Worm (Caenorhabditis elegans) whole organism, young adult: Measurements from ENCODE around the gene R05A10.1.

Experiments used
- B0035.1 ChIP-seq: sonication (generic microtip); optimal IDR thresholded peaks from 2 replicates; lab custom pipeline; 2016; ENCODE audit warnings: missing genetic modification characterization, mild to moderate bottlenecking, missing compliant biosample characterization, missing genotype, missing genetic modification reagents
- B0336.3 ChIP-seq: fragments of 200-800 bp; sonication (Bioruptor generic); IDR thresholded peaks from 2 replicates; pipeline ENCODE4 v1.3.6; 2022; ENCODE audit warnings: missing genetic modification characterization, missing compliant biosample characterization
- C06A6.2 ChIP-seq: fragments of 200-800 bp; sonication (Bioruptor generic); conservative IDR thresholded peaks from 2 replicates; pipeline ENCODE4 v1.3.6; 2022; ENCODE audit warnings: missing genetic modification characterization, missing compliant biosample characterization
- D2030.7 ChIP-seq: fragments of 200-800 bp; sonication (Bioruptor generic); IDR thresholded peaks from 2 replicates; pipeline ENCODE4 v1.3.6; 2022; ENCODE audit warnings: missing genetic modification reagents, missing genetic modification characterization, missing compliant biosample characterization
- F23B12.7 ChIP-seq: sonication (generic microtip); optimal IDR thresholded peaks from 2 replicates; lab custom pipeline; 2017; ENCODE audit warnings: missing genetic modification characterization, mild to moderate bottlenecking, missing compliant biosample characterization, antibody characterized with exemption, moderate library complexity; ENCODE audit not compliant: insufficient read depth
- F33H1.4 ChIP-seq: fragments of 200-800 bp; sonication (Bioruptor generic); IDR thresholded peaks from 2 replicates; pipeline ENCODE4 v1.3.6; 2022; ENCODE audit warnings: missing genetic modification reagents, missing genetic modification characterization, missing compliant biosample characterization
- F52B5.7 ChIP-seq: sonication (generic microtip); optimal IDR thresholded peaks from 2 replicates; lab custom pipeline; 2016; ENCODE audit warnings: mild to moderate bottlenecking, missing genetic modification characterization, missing compliant biosample characterization
- F55B11.4 ChIP-seq: sonication (generic microtip); optimal IDR thresholded peaks from 2 replicates; lab custom pipeline; 2016; ENCODE audit warnings: missing compliant biosample characterization, missing genetic modification characterization, borderline replicate concordance; ENCODE audit not compliant: insufficient read depth
- F57A8.1 ChIP-seq: fragments of 200-800 bp; sonication (Bioruptor generic); optimal IDR thresholded peaks from 2 replicates; lab custom pipeline; 2018; ENCODE audit warnings: mild to moderate bottlenecking, missing genetic modification characterization, moderate library complexity, missing compliant biosample characterization
- T07F8.4 ChIP-seq: sonication (generic microtip); optimal IDR thresholded peaks from 2 replicates; lab custom pipeline; 2016; ENCODE audit warnings: mild to moderate bottlenecking, missing genetic modification characterization, moderate library complexity, missing compliant biosample characterization
- T26A5.8 ChIP-seq: sonication (generic microtip); optimal IDR thresholded peaks from 2 replicates; lab custom pipeline; 2016; ENCODE audit warnings: missing genetic modification characterization, missing compliant biosample characterization
- Y53G8AR.9 ChIP-seq: fragments of 200-800 bp; sonication (Bioruptor generic); conservative IDR thresholded peaks from 2 replicates; pipeline ENCODE4 v1.3.6; 2022; ENCODE audit warnings: missing genetic modification reagents, missing genetic modification characterization, missing compliant biosample characterization
- Y56A3A.18 ChIP-seq: fragments of 200-800 bp; sonication (Bioruptor generic); IDR thresholded peaks from 2 replicates; pipeline ENCODE4 v1.3.6; 2022; ENCODE audit warnings: missing genetic modification reagents, missing genetic modification characterization, missing compliant biosample characterization
- Y79H2A.3 ChIP-seq: fragments of 200-800 bp; sonication (Bioruptor generic); conservative IDR thresholded peaks from 2 replicates; pipeline ENCODE4 v1.3.6; 2022; ENCODE audit warnings: missing genetic modification reagents, missing genetic modification characterization, missing compliant biosample characterization
- Y95B8A.8 ChIP-seq: fragments of 200-800 bp; sonication (Bioruptor generic); IDR thresholded peaks from 2 replicates; pipeline ENCODE4 v1.3.6; 2022; ENCODE audit warnings: missing genetic modification reagents, missing genetic modification characterization, missing compliant biosample characterization
- akir-1 ChIP-seq: fragments of 200-800 bp; sonication (Bioruptor generic); optimal IDR thresholded peaks from 2 replicates; lab custom pipeline; 2018; ENCODE audit warnings: mild to moderate bottlenecking, missing genetic modification characterization, moderate library complexity, missing compliant biosample characterization
- aptf-2 ChIP-seq: fragments of 200-800 bp; sonication (Bioruptor generic); conservative IDR thresholded peaks from 2 replicates; pipeline ENCODE4 v1.3.6; 2022; ENCODE audit warnings: missing genetic modification reagents, missing genetic modification characterization, missing compliant biosample characterization
- athp-1 ChIP-seq: sonication (generic microtip); optimal IDR thresholded peaks from 2 replicates; lab custom pipeline; 2017; ENCODE audit warnings: mild to moderate bottlenecking, missing genetic modification characterization, missing compliant biosample characterization
- bed-1 ChIP-seq: fragments of 200-800 bp; sonication (Bioruptor generic); IDR thresholded peaks from 2 replicates; pipeline ENCODE4 v1.3.6; 2022; ENCODE audit warnings: missing genetic modification reagents, missing genetic modification characterization, missing compliant biosample characterization
- cebp-1 ChIP-seq, 2 experiments: fragments of 200-800 bp in 1 of 2; sonication (Bioruptor generic) in 1 of 2; sonication (generic microtip) in 1 of 2; IDR thresholded peaks in 1 of 2; optimal IDR thresholded peaks in 1 of 2; 2 replicates each; pipeline versions ENCODE4 v1.3.6 to Lab custom; 2017 to 2022; ENCODE audit warnings: missing compliant biosample characterization in 2 of 2, missing genetic modification characterization in 2 of 2, mild to moderate bottlenecking in 1 of 2, missing genetic modification reagents in 1 of 2, moderate library complexity in 1 of 2
- ceh-40 ChIP-seq: fragments of 200-800 bp; sonication (Bioruptor generic); IDR thresholded peaks from 2 replicates; pipeline ENCODE4 v1.3.6; 2022; ENCODE audit warnings: missing genetic modification characterization, missing compliant biosample characterization
- chd-7 ChIP-seq: sonication (generic microtip); optimal IDR thresholded peaks from 2 replicates; lab custom pipeline; 2016; ENCODE audit warnings: mild to moderate bottlenecking, missing genetic modification characterization, moderate library complexity, missing compliant biosample characterization
- ets-4 ChIP-seq: fragments of 200-800 bp; sonication (Bioruptor generic); optimal IDR thresholded peaks from 2 replicates; lab custom pipeline; 2018; ENCODE audit warnings: mild to moderate bottlenecking, missing genetic modification characterization, missing compliant biosample characterization
- hlh-12 ChIP-seq: sonication (generic microtip); optimal IDR thresholded peaks from 2 replicates; lab custom pipeline; 2016; ENCODE audit warnings: missing genetic modification characterization, missing compliant biosample characterization
- lag-1 ChIP-seq: fragments of 200-800 bp; sonication (Bioruptor generic); IDR thresholded peaks from 2 replicates; pipeline ENCODE4 v1.3.6; 2022; ENCODE audit warnings: missing genetic modification reagents, missing genetic modification characterization, missing compliant biosample characterization
- let-526 ChIP-seq: fragments of 200-800 bp; sonication (Bioruptor generic); IDR thresholded peaks from 2 replicates; pipeline ENCODE4 v1.3.6; 2022; ENCODE audit warnings: missing genetic modification reagents, missing genetic modification characterization, missing compliant biosample characterization
- lin-26 ChIP-seq: fragments of 200-800 bp; sonication (Bioruptor generic); IDR thresholded peaks from 2 replicates; pipeline ENCODE4 v1.3.6; 2022; ENCODE audit warnings: missing genetic modification reagents, missing genetic modification characterization, missing compliant biosample characterization
- lin-35 ChIP-seq, 3 experiments: fragments of 150-350 bp in 2 of 3; sonication (generic microtip) in 1 of 3; optimal IDR thresholded peaks; 2 replicates each; lab custom pipeline; 2014 to 2018; ENCODE audit warnings: missing biosample characterization in 3 of 3, missing genetic modification characterization in 3 of 3, missing genetic modification reagents in 3 of 3
- lin-40 ChIP-seq: sonication (generic microtip); optimal IDR thresholded peaks from 2 replicates; lab custom pipeline; 2016; ENCODE audit warnings: missing genetic modification characterization, mild to moderate bottlenecking, missing compliant biosample characterization, missing genotype, missing genetic modification reagents
- lir-1 ChIP-seq: fragments of 200-800 bp; sonication (Bioruptor generic); conservative IDR thresholded peaks from 2 replicates; pipeline ENCODE4 v1.3.6; 2022; ENCODE audit warnings: missing genetic modification reagents, missing genetic modification characterization, missing compliant biosample characterization
- madf-8 ChIP-seq: fragments of 200-800 bp; sonication (Bioruptor generic); conservative IDR thresholded peaks from 2 replicates; pipeline ENCODE4 v1.3.6; 2022; ENCODE audit warnings: missing genetic modification reagents, missing genetic modification characterization, missing compliant biosample characterization
- nfyb-1 ChIP-seq: fragments of 200-800 bp; sonication (Bioruptor generic); IDR thresholded peaks from 2 replicates; pipeline ENCODE4 v1.3.6; 2022; ENCODE audit warnings: missing genetic modification reagents, missing genetic modification characterization, missing compliant biosample characterization
- nhr-179 ChIP-seq: sonication (generic microtip); optimal IDR thresholded peaks from 2 replicates; lab custom pipeline; 2016; ENCODE audit warnings: mild to moderate bottlenecking, missing genetic modification characterization, missing compliant biosample characterization
- nhr-27 ChIP-seq: fragments of 200-800 bp; sonication (Bioruptor generic); optimal IDR thresholded peaks from 2 replicates; lab custom pipeline; 2018; ENCODE audit warnings: mild to moderate bottlenecking, missing genetic modification characterization, moderate library complexity, missing compliant biosample characterization
- nhr-80 ChIP-seq: sonication (generic microtip); optimal IDR thresholded peaks from 2 replicates; lab custom pipeline; 2016; ENCODE audit warnings: missing genetic modification characterization, missing compliant biosample characterization
- pha-4 ChIP-seq: fragments of 150-350 bp; sonication (generic microtip); optimal IDR thresholded peaks from 2 replicates; lab custom pipeline; 2014; ENCODE audit warnings: missing biosample characterization, missing genetic modification reagents, missing genetic modification characterization
- rec-8 ChIP-seq, 2 experiments: sonication (generic microtip); optimal IDR thresholded peaks; 2 replicates each; lab custom pipeline; 2016; ENCODE audit warnings: mild to moderate bottlenecking in 2 of 2, missing genetic modification characterization in 2 of 2, missing genetic modification reagents in 2 of 2, missing genotype in 2 of 2, missing biosample characterization in 1 of 2, missing compliant biosample characterization in 1 of 2, moderate library complexity in 1 of 2
- snpc-1.1 ChIP-seq: sonication (generic microtip); optimal IDR thresholded peaks from 2 replicates; lab custom pipeline; 2017; ENCODE audit warnings: missing genetic modification characterization, mild to moderate bottlenecking, missing compliant biosample characterization, antibody characterized with exemption, moderate library complexity, missing genotype, missing genetic modification reagents; ENCODE audit not compliant: insufficient read depth
- sptf-2 ChIP-seq: fragments of 200-800 bp; sonication (Bioruptor generic); optimal IDR thresholded peaks from 2 replicates; lab custom pipeline; 2018; ENCODE audit warnings: mild to moderate bottlenecking, missing genetic modification characterization, missing compliant biosample characterization
- zim-3 ChIP-seq: sonication (generic microtip); optimal IDR thresholded peaks from 2 replicates; lab custom pipeline; 2017; ENCODE audit warnings: mild to moderate bottlenecking, missing genetic modification characterization, moderate library complexity, missing compliant biosample characterization
- ztf-26 ChIP-seq: sonication (generic microtip); optimal IDR thresholded peaks from 2 replicates; lab custom pipeline; 2017; ENCODE audit warnings: missing genetic modification characterization, missing compliant biosample characterization

R05A10.1 gene

ce11 chrIV:14162772-14163171 is 19.4 kb upstream of the R05A10.1 start, which contains the start of gene R05A10.7:
Gene R05A10.7, minus strand, starts transcription at chrIV:14162872.
- TF ChIP-seq nhr-80 (tag; lab: Kevin White, UChicago) (no peak), cebp-1 (GFP tag; IDR thresholded peaks at IDR 0.05; lab: Robert Waterston, UW) (no peak), cebp-1 (tag; optimal IDR thresholded peaks at IDR 0.05; lab: Kevin White, UChicago) (no peak), Y53G8AR.9 (GFP tag; lab: Robert Waterston, UW) (no peak)

DNA sequence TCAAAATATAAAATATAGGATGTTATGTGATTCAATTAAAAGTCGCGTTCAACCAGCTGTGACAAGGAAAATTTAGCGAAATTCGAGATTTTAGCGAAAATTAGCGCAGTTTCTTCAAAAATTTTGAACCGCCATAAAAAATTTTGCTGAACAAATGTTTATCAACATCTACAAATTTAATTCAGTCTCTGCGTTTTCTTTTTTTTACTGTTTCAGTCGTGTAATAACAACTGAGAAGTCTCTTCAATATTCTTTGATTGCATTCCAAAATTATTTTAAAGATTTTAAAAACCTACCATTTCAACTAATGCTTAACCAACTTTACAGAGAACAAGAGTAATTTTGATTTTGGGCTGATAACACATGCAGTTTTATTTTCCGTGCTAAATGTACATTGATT is 18.1 kb upstream of the R05A10.1 start:
- TF ChIP-seq let-526 (GFP tag; lab: Robert Waterston, UW) (no peak), F23B12.7 (no peak), nhr-27 (no peak), chd-7 (tag; lab: Kevin White, UChicago) (no peak), aptf-2 (GFP tag; lab: Robert Waterston, UW) (no peak), Y79H2A.3 (GFP tag; lab: Robert Waterston, UW) (no peak), Y53G8AR.9 (GFP tag; lab: Robert Waterston, UW) (no peak), lin-40 (tag; lab: Kevin White, UChicago) (no peak), lag-1 (GFP tag; lab: Robert Waterston, UW) (no peak), lin-26 (no peak), akir-1 (GFP tag; lab: Kevin White, UChicago) (no peak), lir-1 (GFP tag; lab: Robert Waterston, UW) (no peak)
- TF ChIP-seq, all 124 proteins: peak for 0

DNA sequence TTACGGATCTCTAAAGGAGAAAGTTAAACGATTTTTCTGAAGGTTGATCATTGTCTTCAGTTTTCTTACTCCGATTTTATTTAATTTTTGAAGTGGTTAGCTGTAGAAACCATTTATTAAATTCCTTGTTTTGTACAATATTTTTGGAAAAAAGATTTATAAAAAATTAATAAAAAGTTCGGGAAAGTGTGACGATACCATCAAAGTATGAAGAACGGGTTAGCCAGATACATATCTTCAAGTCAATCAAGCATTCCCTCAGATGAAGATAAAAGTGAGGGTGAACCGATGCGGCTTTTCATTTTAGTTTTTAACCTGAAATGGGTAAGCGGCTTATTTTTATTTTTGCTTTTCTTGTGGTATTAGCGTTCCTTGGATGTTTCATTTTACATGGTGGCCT is 16.7 kb upstream of the R05A10.1 start, which contains the start of gene R05A10.6:
Gene R05A10.6, plus strand, starts transcription at position 301 of the 400 bp plus-strand sequence.
- TF ChIP-seq T26A5.8 (tag; lab: Kevin White, UChicago), result no peak
- no peak for TF ChIP-seq Y95B8A.8
- no peak for TF ChIP-seq madf-8 (GFP tag; lab: Robert Waterston, UW)
- TF ChIP-seq Y56A3A.18, result no peak
- TF ChIP-seq ceh-40, result no peak
- TF ChIP-seq F52B5.7, result no peak
- no peak for TF ChIP-seq snpc-1.1 (tag; lab: Kevin White, UChicago)
- no peak for TF ChIP-seq ztf-26 (tag; lab: Kevin White, UChicago)
- no peak for TF ChIP-seq D2030.7 (GFP tag; lab: Robert Waterston, UW)
- TF ChIP-seq hlh-12 (tag; lab: Kevin White, UChicago), result no peak
- TF ChIP-seq B0336.3, result no peak
- TF ChIP-seq F57A8.1, result no peak

DNA sequence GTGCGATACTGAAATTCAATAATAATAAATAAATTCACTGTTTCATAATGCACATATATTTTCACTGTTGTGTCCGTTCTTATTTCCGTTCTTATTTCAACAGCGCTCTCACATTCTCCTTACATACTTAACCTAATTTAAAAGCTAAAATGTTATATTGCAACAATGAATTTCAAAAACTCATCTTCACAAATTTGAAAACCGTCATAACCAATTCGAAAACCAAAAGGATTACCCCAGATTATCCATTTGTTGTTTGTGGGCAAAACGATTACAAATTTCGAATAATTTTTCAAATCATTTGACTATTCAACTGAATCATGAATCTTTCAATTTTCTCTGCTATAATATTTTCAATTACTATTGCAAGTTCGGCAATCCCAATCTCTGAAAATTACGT is 10.0 kb upstream of the R05A10.1 start, which contains the start of gene R05A10.4:
Gene R05A10.4, plus strand, starts transcription at position 301 of the 400 bp plus-strand sequence.
- TF ChIP-seq zim-3 (tag; lab: Kevin White, UChicago) (no peak), B0035.1 (no peak), nhr-27 (no peak), bed-1 (GFP tag; lab: Robert Waterston, UW) (no peak), ets-4 (GFP tag; lab: Kevin White, UChicago) (no peak), B0336.3 (no peak), C06A6.2 (no peak), sptf-2 (GFP tag; lab: Kevin White, UChicago) (no peak), pha-4 (tag; lab: Kevin White, UChicago) (no peak), nhr-179 (tag; lab: Kevin White, UChicago) (no peak), rec-8 (tag; optimal IDR thresholded peaks at IDR 0.05; lab: Kevin White, UChicago) (no peak), T07F8.4 (tag; lab: Kevin White, UChicago) (no peak), nfyb-1 (no peak), F33H1.4 (no peak), F55B11.4 (tag; lab: Kevin White, UChicago) (no peak), lin-35 (GFP tag; optimal IDR thresholded peaks at IDR 0.05; lab: Kevin White, UChicago) (no peak), athp-1 (no peak)
